Worm (Caenorhabditis elegans): Measurements from ENCODE around the gene fbxa-24.

ce11 chrII:3832383-3832782, 16.1 kb downstream of the fbxa-24 start, which contains the start of gene F54D10.9:
- TF ChIP-seq nhr-25 (tag; optimal IDR thresholded peaks at IDR 0.05) (no peak), ceh-82 (tag; optimal IDR thresholded peaks at IDR 0.05) (no peak), fos-1 (tag; optimal IDR thresholded peaks at IDR 0.05) (no peak), R02D3.7 (tag; optimal IDR thresholded peaks at IDR 0.05) (no peak), nhr-237 (tag; optimal IDR thresholded peaks at IDR 0.05) (no peak), ceh-16 (tag; optimal IDR thresholded peaks at IDR 0.05) (no peak), nhr-28 (tag; optimal IDR thresholded peaks at IDR 0.05) (no peak), elt-1 (tag; optimal IDR thresholded peaks at IDR 0.05) (no peak), nhr-76 (tag; optimal IDR thresholded peaks at IDR 0.05) (no peak), ama-1 (optimal IDR thresholded peaks at IDR 0.05) (no peak), aly-2 (tag; optimal IDR thresholded peaks at IDR 0.05) (no peak), elt-2 (tag; optimal IDR thresholded peaks at IDR 0.05) (no peak), snpc-4 (tag; optimal IDR thresholded peaks at IDR 0.05) (no peak)

Measured in whole organism, L3 larva.